Fruit fly (Drosophila melanogaster) whole organism, embryonic: ENCODE measurements around the gene CG17109.

ENCODE experiments used
- Aef1 ChIP-seq: fragments of 200-800 bp; sonication (Bioruptor generic); IDR thresholded peaks from 3 replicates; pipeline ENCODE4 v1.3.6; 2022; ENCODE audit warnings: missing biosample characterization, missing genetic modification characterization
- Atf-2 ChIP-seq: fragments of 200-800 bp; sonication (Bioruptor generic); optimal IDR thresholded peaks from 2 replicates; lab custom pipeline; 2016; ENCODE audit warnings: missing biosample characterization, missing genetic modification characterization
- Bgb ChIP-seq: fragments of 200-800 bp; sonication (Bioruptor generic); IDR thresholded peaks from 2 replicates; pipeline ENCODE4 v1.3.6; 2022; ENCODE audit warnings: missing biosample characterization, missing genetic modification characterization; ENCODE audit not compliant: partially characterized antibody
- CG10959 ChIP-seq: fragments of 200-800 bp; sonication (Bioruptor generic); IDR thresholded peaks from 2 replicates; pipeline ENCODE4 v1.3.6; 2022; ENCODE audit warnings: missing biosample characterization, missing genetic modification characterization
- CG11695 ChIP-seq: fragments of 200-800 bp; sonication (Bioruptor generic); IDR thresholded peaks from 3 replicates; pipeline ENCODE4 v1.3.6; 2022; ENCODE audit warnings: missing biosample characterization, missing genetic modification characterization
- CG11723 ChIP-seq: fragments of 200-800 bp; sonication (Bioruptor generic); optimal IDR thresholded peaks from 2 replicates; lab custom pipeline; 2017; ENCODE audit warnings: missing biosample characterization, mild to moderate bottlenecking, missing genetic modification characterization
- CG13296 ChIP-seq: fragments of 200-800 bp; sonication (Bioruptor generic); optimal IDR thresholded peaks from 3 replicates; lab custom pipeline; 2018; ENCODE audit warnings: missing biosample characterization, mild to moderate bottlenecking, missing genetic modification characterization
- CG15269 ChIP-seq: fragments of 200-800 bp; sonication (Bioruptor generic); optimal IDR thresholded peaks from 2 replicates; lab custom pipeline; 2018; ENCODE audit warnings: missing biosample characterization, mild to moderate bottlenecking, missing genetic modification characterization, moderate library complexity
- CG16813 ChIP-seq: fragments of 200-800 bp; sonication (Bioruptor generic); IDR thresholded peaks from 3 replicates; pipeline ENCODE4 v1.3.6; 2022; ENCODE audit warnings: missing biosample characterization, missing genetic modification characterization; ENCODE audit not compliant: partially characterized antibody
- CG17359 ChIP-seq: fragments of 200-800 bp; sonication (Bioruptor generic); optimal IDR thresholded peaks from 3 replicates; lab custom pipeline; 2018; ENCODE audit warnings: missing biosample characterization, mild to moderate bottlenecking, missing genetic modification characterization, moderate library complexity
- CG18599 ChIP-seq: fragments of 200-800 bp; sonication (Bioruptor generic); optimal IDR thresholded peaks from 3 replicates; lab custom pipeline; 2017; ENCODE audit warnings: missing biosample characterization, missing genetic modification characterization, mild to moderate bottlenecking, moderate library complexity, missing genetic modification reagents
- CG2202 ChIP-seq: fragments of 200-800 bp; sonication (Bioruptor generic); optimal IDR thresholded peaks from 2 replicates; lab custom pipeline; 2018; ENCODE audit warnings: missing biosample characterization, mild to moderate bottlenecking, missing genetic modification characterization
- CG3065 ChIP-seq: fragments of 200-800 bp; sonication (Bioruptor generic); optimal IDR thresholded peaks from 2 replicates; lab custom pipeline; 2016; ENCODE audit warnings: missing biosample characterization, missing genetic modification characterization
- CG32767 ChIP-seq: fragments of 200-800 bp; sonication (Bioruptor generic); IDR thresholded peaks from 2 replicates; pipeline ENCODE4 v1.3.6; 2022; ENCODE audit warnings: missing biosample characterization, missing genetic modification characterization
- CG33213 ChIP-seq: fragments of 200-800 bp; sonication (Bioruptor generic); optimal IDR thresholded peaks from 3 replicates; lab custom pipeline; 2016; ENCODE audit warnings: missing biosample characterization, missing genetic modification characterization
- CG3838 ChIP-seq: fragments of 200-800 bp; sonication (Bioruptor generic); optimal IDR thresholded peaks from 3 replicates; lab custom pipeline; 2016; ENCODE audit warnings: missing biosample characterization, missing genetic modification characterization
- CG5953 ChIP-seq: fragments of 200-800 bp; sonication (Bioruptor generic); IDR thresholded peaks from 2 replicates; pipeline ENCODE4 v1.3.6; 2022; ENCODE audit warnings: missing biosample characterization, missing genetic modification characterization
- CG7271 ChIP-seq: fragments of 200-800 bp; sonication (Bioruptor generic); optimal IDR thresholded peaks from 2 replicates; lab custom pipeline; 2018; ENCODE audit warnings: missing biosample characterization, mild to moderate bottlenecking, missing genetic modification characterization, moderate library complexity
- CG7357 ChIP-seq: fragments of 200-800 bp; sonication (Bioruptor generic); IDR thresholded peaks from 3 replicates; pipeline ENCODE4 v1.3.6; 2022; ENCODE audit warnings: missing biosample characterization, missing genetic modification characterization
- CG7987 ChIP-seq: fragments of 200-800 bp; sonication (Bioruptor generic); optimal IDR thresholded peaks from 2 replicates; lab custom pipeline; 2018; ENCODE audit warnings: missing biosample characterization, mild to moderate bottlenecking, missing genetic modification characterization, moderate library complexity
- CG9727 ChIP-seq: fragments of 200-800 bp; sonication (Bioruptor generic); optimal IDR thresholded peaks from 3 replicates; lab custom pipeline; 2017; ENCODE audit warnings: missing biosample characterization, mild to moderate bottlenecking, missing genetic modification characterization
- CTCF ChIP-seq: fragments of 200-800 bp; sonication (Bioruptor generic); optimal IDR thresholded peaks from 2 replicates; lab custom pipeline; 2017; ENCODE audit warnings: missing biosample characterization, mild to moderate bottlenecking, missing genetic modification characterization, moderate library complexity
- CrebB ChIP-seq: fragments of 200-800 bp; sonication (Bioruptor generic); optimal IDR thresholded peaks from 3 replicates; lab custom pipeline; 2018; ENCODE audit warnings: missing biosample characterization, mild to moderate bottlenecking, missing genetic modification characterization
- Dbx ChIP-seq: fragments of 200-800 bp; sonication (Bioruptor generic); IDR thresholded peaks from 3 replicates; pipeline ENCODE4 v1.3.6; 2022; ENCODE audit warnings: missing biosample characterization, missing genetic modification characterization
- HLH54F ChIP-seq: fragments of 200-800 bp; sonication (Bioruptor generic); optimal IDR thresholded peaks from 3 replicates; lab custom pipeline; 2016; ENCODE audit warnings: missing biosample characterization, missing genetic modification characterization
- Nf-YB ChIP-seq: fragments of 200-800 bp; sonication (Bioruptor generic); optimal IDR thresholded peaks from 3 replicates; lab custom pipeline; 2019; ENCODE audit warnings: missing biosample characterization, mild to moderate bottlenecking, missing genetic modification characterization, moderate library complexity
- Side ChIP-seq: fragments of 200-800 bp; sonication (Bioruptor generic); optimal IDR thresholded peaks from 2 replicates; lab custom pipeline; 2016; ENCODE audit warnings: missing biosample characterization, missing genetic modification characterization
- Tbp ChIP-seq: fragments of >200 bp; optimal IDR thresholded peaks from 2 replicates; lab custom pipeline; 2018; ENCODE audit warnings: missing biosample characterization, missing genetic modification characterization
- ac ChIP-seq: fragments of 200-800 bp; sonication (Bioruptor generic); optimal IDR thresholded peaks from 3 replicates; lab custom pipeline; 2017; ENCODE audit warnings: missing biosample characterization, mild to moderate bottlenecking, missing genetic modification characterization
- amos ChIP-seq: fragments of 200-800 bp; sonication (Bioruptor generic); IDR thresholded peaks from 2 replicates; pipeline ENCODE4 v1.3.6; 2022; ENCODE audit warnings: missing biosample characterization, missing genetic modification characterization; ENCODE audit not compliant: partially characterized antibody
- ara ChIP-seq: fragments of 200-800 bp; sonication (Bioruptor generic); IDR thresholded peaks from 2 replicates; pipeline ENCODE4 v1.3.6; 2022; ENCODE audit warnings: missing biosample characterization, missing genetic modification characterization
- btn ChIP-seq: fragments of 200-800 bp; sonication (Bioruptor generic); optimal IDR thresholded peaks from 2 replicates; lab custom pipeline; 2016; ENCODE audit warnings: missing biosample characterization, missing genetic modification characterization
- cad ChIP-seq: fragments of >200 bp; optimal IDR thresholded peaks from 2 replicates; lab custom pipeline; 2017; ENCODE audit warnings: missing biosample characterization, missing genetic modification characterization
- dysf ChIP-seq: fragments of 200-800 bp; sonication (Bioruptor generic); IDR thresholded peaks from 3 replicates; pipeline ENCODE4 v1.3.6; 2022; ENCODE audit warnings: missing biosample characterization, missing genetic modification characterization
- ewg ChIP-seq: fragments of 200-800 bp; sonication (Bioruptor generic); optimal IDR thresholded peaks from 3 replicates; lab custom pipeline; 2017; ENCODE audit warnings: mild to moderate bottlenecking, missing biosample characterization, missing genetic modification reagents, missing genetic modification characterization
- ftz-f1 ChIP-seq: fragments of 200-800 bp; sonication (Bioruptor generic); optimal IDR thresholded peaks from 2 replicates; lab custom pipeline; 2016; ENCODE audit warnings: missing biosample characterization, missing genetic modification characterization
- gfzf ChIP-seq: fragments of 200-800 bp; sonication (Bioruptor generic); optimal IDR thresholded peaks from 2 replicates; lab custom pipeline; 2016; ENCODE audit warnings: missing biosample characterization, mild to moderate bottlenecking, missing genetic modification characterization, moderate library complexity
- h ChIP-seq: fragments of >200 bp; optimal IDR thresholded peaks from 2 replicates; lab custom pipeline; 2017
- her ChIP-seq: fragments of 200-800 bp; sonication (Bioruptor generic); optimal IDR thresholded peaks from 2 replicates; lab custom pipeline; 2016; ENCODE audit warnings: missing biosample characterization, missing genetic modification characterization
- kay ChIP-seq: fragments of 200-800 bp; sonication (Bioruptor generic); optimal IDR thresholded peaks from 2 replicates; lab custom pipeline; 2016; ENCODE audit warnings: missing biosample characterization, missing genetic modification characterization
- org-1 ChIP-seq: fragments of 200-800 bp; sonication (Bioruptor generic); optimal IDR thresholded peaks from 2 replicates; lab custom pipeline; 2017; ENCODE audit warnings: missing biosample characterization, missing genetic modification characterization
- p53 ChIP-seq: fragments of 200-800 bp; sonication (Bioruptor generic); optimal IDR thresholded peaks from 2 replicates; lab custom pipeline; 2016; ENCODE audit warnings: missing biosample characterization, missing genetic modification characterization
- pfk ChIP-seq: fragments of 200-800 bp; sonication (Bioruptor generic); optimal IDR thresholded peaks from 2 replicates; lab custom pipeline; 2018; ENCODE audit warnings: missing biosample characterization, mild to moderate bottlenecking, missing genetic modification characterization, moderate library complexity
- pnt ChIP-seq: fragments of 200-800 bp; sonication (Bioruptor generic); optimal IDR thresholded peaks from 3 replicates; lab custom pipeline; 2016; ENCODE audit warnings: missing biosample characterization, missing genetic modification characterization
- psq ChIP-seq: fragments of 200-800 bp; sonication (Bioruptor generic); optimal IDR thresholded peaks from 2 replicates; lab custom pipeline; 2017; ENCODE audit warnings: missing biosample characterization, missing genetic modification characterization
- pum ChIP-seq: fragments of 200-800 bp; sonication (Bioruptor generic); optimal IDR thresholded peaks from 2 replicates; lab custom pipeline; 2016; ENCODE audit warnings: missing biosample characterization, missing genetic modification characterization
- rib ChIP-seq: fragments of 200-800 bp; sonication (Bioruptor generic); IDR thresholded peaks from 2 replicates; pipeline ENCODE4 v1.3.6; 2022; ENCODE audit warnings: missing biosample characterization, missing genetic modification characterization
- sens-2 ChIP-seq: fragments of 200-800 bp; sonication (Bioruptor generic); IDR thresholded peaks from 2 replicates; pipeline ENCODE4 v1.3.6; 2022; ENCODE audit warnings: missing biosample characterization, missing genetic modification characterization
- shn ChIP-seq: fragments of 200-800 bp; sonication (Bioruptor generic); optimal IDR thresholded peaks from 3 replicates; lab custom pipeline; 2016; ENCODE audit warnings: missing biosample characterization, missing genetic modification characterization
- sob ChIP-seq: fragments of 200-800 bp; sonication (Bioruptor generic); IDR thresholded peaks from 2 replicates; pipeline ENCODE4 v1.3.6; 2022; ENCODE audit warnings: missing biosample characterization, missing genetic modification characterization
- trh ChIP-seq: fragments of 200-800 bp; sonication (Bioruptor generic); optimal IDR thresholded peaks from 2 replicates; lab custom pipeline; 2016; ENCODE audit warnings: missing biosample characterization, missing genetic modification characterization
- twi ChIP-seq: fragments of 200-800 bp; optimal IDR thresholded peaks from 2 replicates; lab custom pipeline; 2019; ENCODE audit warnings: missing biosample characterization, mild to moderate bottlenecking, missing genetic modification characterization, moderate library complexity
- zf30C ChIP-seq: fragments of 200-800 bp; sonication (Bioruptor generic); optimal IDR thresholded peaks from 3 replicates; lab custom pipeline; 2018; ENCODE audit warnings: missing biosample characterization, mild to moderate bottlenecking, missing genetic modification characterization

Gene CG17109

dm6 chr3R:23048690-23049118, 46.8 kb upstream of the CG17109 start (continued):
- peak; percentile 60; the same call in 1 of the 2 replicates for TF ChIP-seq ara (GFP tag; lab: Robert Waterston, UW)
- peak; percentile 54; the same call in 1 of the 3 replicates for TF ChIP-seq CG7357 (GFP tag; lab: Robert Waterston, UW)
- peak; percentile 21 for TF ChIP-seq psq (GFP tag; lab: Kevin White, UChicago)
- TF ChIP-seq CG32767 (GFP tag; lab: Robert Waterston, UW), result no peak; the same call in 1 of the 2 replicates
- TF ChIP-seq dysf (GFP tag; lab: Robert Waterston, UW), result peak; percentile 86
- peak; percentile 59 for TF ChIP-seq trh
- no peak; the same call in 1 of the 2 replicates for TF ChIP-seq amos
- no peak for TF ChIP-seq CG7271 (tag; lab: Kevin White, UChicago)
- TF ChIP-seq Atf-2 (GFP tag; lab: Kevin White, UChicago), result peak; percentile 28
- TF ChIP-seq HLH54F (GFP tag; lab: Kevin White, UChicago), result peak; percentile 17
- no peak for TF ChIP-seq ftz-f1
- peak; percentile 78 for TF ChIP-seq Nf-YB (GFP tag; lab: Kevin White, UChicago)
- TF ChIP-seq Dbx (GFP tag; lab: Robert Waterston, UW), result no peak
- no peak for TF ChIP-seq shn (GFP tag; lab: Kevin White, UChicago)
- TF ChIP-seq p53, result no peak
- peak; percentile 5; the same call in 1 of the 2 replicates for TF ChIP-seq CG5953 (GFP tag; lab: Robert Waterston, UW)
- TF ChIP-seq pum (GFP tag; lab: Kevin White, UChicago), result peak; percentile 42
- TF ChIP-seq Tbp (GFP tag; lab: Kevin White, UChicago), result no peak
- TF ChIP-seq Bgb (GFP tag; lab: Robert Waterston, UW), result no peak
- peak; percentile 81 for TF ChIP-seq CG17359 (tag; lab: Kevin White, UChicago)
- no peak for TF ChIP-seq CG33213 (GFP tag; lab: Kevin White, UChicago)
- peak; percentile 58; the same call in 1 of the 2 replicates for TF ChIP-seq sob (GFP tag; lab: Robert Waterston, UW)
- no peak for TF ChIP-seq btn (GFP tag; lab: Kevin White, UChicago)
- TF ChIP-seq CG7987 (GFP tag; lab: Kevin White, UChicago), result no peak
- TF ChIP-seq CG18599 (GFP tag; lab: Kevin White, UChicago), result peak; percentile 64
- TF ChIP-seq cad, result no peak
- no peak for TF ChIP-seq ac (GFP tag; lab: Kevin White, UChicago)
- no peak for TF ChIP-seq pfk
- TF ChIP-seq pnt, result peak; percentile 21
- no peak for TF ChIP-seq rib (GFP tag; lab: Robert Waterston, UW)
- TF ChIP-seq CG10959 (GFP tag; lab: Robert Waterston, UW), result no peak
- peak; percentile 57 for TF ChIP-seq zf30C (GFP tag; lab: Kevin White, UChicago)
- TF ChIP-seq org-1 (GFP tag; lab: Kevin White, UChicago), result peak; percentile 63
- no peak for TF ChIP-seq CTCF (GFP tag; lab: Kevin White, UChicago)
- no peak for TF ChIP-seq CG16813 (GFP tag; lab: Robert Waterston, UW)
- TF ChIP-seq CG3838 (GFP tag; lab: Kevin White, UChicago), result no peak
- no peak for TF ChIP-seq Side (GFP tag; lab: Kevin White, UChicago)
- TF ChIP-seq CG11695 (GFP tag; lab: Robert Waterston, UW), result peak; percentile 78; the same call in 2 of the 3 replicates
- peak; percentile 67 for TF ChIP-seq CG9727
- peak; percentile 50 for TF ChIP-seq kay
- peak; percentile 39 for TF ChIP-seq CrebB (tag; lab: Kevin White, UChicago)
- peak; percentile 55 for TF ChIP-seq ewg
- peak; percentile 6; the same call in 1 of the 2 replicates for TF ChIP-seq sens-2 (GFP tag; lab: Robert Waterston, UW)
- no peak for TF ChIP-seq CG3065
- TF ChIP-seq CG2202 (tag; lab: Kevin White, UChicago), result peak; percentile 34
- peak; percentile 61; the same call in 1 of the 3 replicates for TF ChIP-seq Aef1 (GFP tag; lab: Robert Waterston, UW)
- peak; percentile 63 for TF ChIP-seq CG11723 (GFP tag; lab: Kevin White, UChicago)
- peak; percentile 85 for TF ChIP-seq CG15269
- peak; percentile 81 for TF ChIP-seq CG13296
- no peak for TF ChIP-seq gfzf (GFP tag; lab: Kevin White, UChicago)
- no peak for TF ChIP-seq h (lab: Kevin White, UChicago)
- TF ChIP-seq her, result no peak
- TF ChIP-seq twi (tag; lab: Kevin White, UChicago), result peak; percentile 24
